Fruit fly (Drosophila melanogaster): Measurements from ENCODE around the gene Pomp.

The Pomp gene

dm6 chr2L:20752160-20752559 lies 35.3 kb upstream of the Pomp start, which contains the start of the genes Amacr and Ns4 (continued):
- TF ChIP-seq CG30431 (GFP tag; optimal IDR thresholded peaks at IDR 0.05) (peak; percentile 13), Myb (GFP tag; optimal IDR thresholded peaks at IDR 0.05) (peak; percentile 71), Meics (GFP tag; optimal IDR thresholded peaks at IDR 0.05) (peak; percentile 28), Dbx (GFP tag; IDR thresholded peaks at IDR 0.05) (0 out of 3 replicates have a peak, but pooled peaks have one; percentile 38), NC2β (GFP tag; optimal IDR thresholded peaks at IDR 0.05) (peak; percentile 25), Bgb (GFP tag; IDR thresholded peaks at IDR 0.05; ENCODE audit: partially characterized antibody) (0 out of 2 replicates have a peak, but pooled peaks have one; percentile 17), Doc2 (GFP tag; IDR thresholded peaks at IDR 0.05) (no peak), CoRest (tag; optimal IDR thresholded peaks at IDR 0.05) (peak; percentile 75), pum (GFP tag; optimal IDR thresholded peaks at IDR 0.05) (peak; percentile 53), CG18011 (GFP tag; optimal IDR thresholded peaks at IDR 0.05) (peak; percentile 40), da (GFP tag; optimal IDR thresholded peaks at IDR 0.05) (peak; percentile 8), tgo (GFP tag; IDR thresholded peaks at IDR 0.05) (peak; percentile 50), CG31365 (tag; optimal IDR thresholded peaks at IDR 0.05) (no peak), E2f2 (GFP tag; IDR thresholded peaks at IDR 0.05) (peak; percentile 38; the same call in 1 of the 2 replicates), CG6683 (GFP tag; optimal IDR thresholded peaks at IDR 0.05) (no peak), bsh (GFP tag; optimal IDR thresholded peaks at IDR 0.05) (peak; percentile 54 to 56), YL-1 (GFP tag; optimal IDR thresholded peaks at IDR 0.05) (peak; percentile 58), twi (tag; optimal IDR thresholded peaks at IDR 0.05) (peak; percentile 48), CG12391 (tag; optimal IDR thresholded peaks at IDR 0.05) (peak; percentile 54), B-H2 (GFP tag; optimal IDR thresholded peaks at IDR 0.05) (peak; percentile 21), Antp (GFP tag; optimal IDR thresholded peaks at IDR 0.05) (peak; percentile 45), eyg (GFP tag; optimal IDR thresholded peaks at IDR 0.05) (no peak), CG4404 (GFP tag; IDR thresholded peaks at IDR 0.05) (no peak), Ptx1 (GFP tag; IDR thresholded peaks at IDR 0.05) (peak; percentile 69), eve (GFP tag; optimal IDR thresholded peaks at IDR 0.05) (no peak), Dip3 (GFP tag; optimal IDR thresholded peaks at IDR 0.05) (peak; percentile 60), abd-A (tag; optimal IDR thresholded peaks at IDR 0.05) (no peak), CG2199 (GFP tag; IDR thresholded peaks at IDR 0.05) (no peak), gcm (GFP tag; optimal IDR thresholded peaks at IDR 0.05) (no peak), CG3995 (GFP tag; optimal IDR thresholded peaks at IDR 0.05) (peak; percentile 91), CG14710 (tag; optimal IDR thresholded peaks at IDR 0.05) (peak; percentile 45), CG3163 (GFP tag; optimal IDR thresholded peaks at IDR 0.05) (no peak), trem (tag; optimal IDR thresholded peaks at IDR 0.05) (peak; percentile 99), tup (GFP tag; optimal IDR thresholded peaks at IDR 0.05) (peak; percentile 2), wdn (GFP tag; IDR thresholded peaks at IDR 0.05) (0 out of 2 replicates have a peak, but pooled peaks have one; percentile 23), maf-S (GFP tag; optimal IDR thresholded peaks at IDR 0.05) (peak; percentile 36), dm (GFP tag; optimal IDR thresholded peaks at IDR 0.05) (peak; percentile 35), CG30403 (GFP tag; optimal IDR thresholded peaks at IDR 0.05) (peak; percentile 71), CG2678 (tag; optimal IDR thresholded peaks at IDR 0.05) (no peak), al (GFP tag; IDR thresholded peaks at IDR 0.05) (peak; percentile 62), tio (GFP tag; optimal IDR thresholded peaks at IDR 0.05) (peak; percentile 16), nom (GFP tag; optimal IDR thresholded peaks at IDR 0.05) (peak; percentile 76), CrebB (tag; optimal IDR thresholded peaks at IDR 0.05) (peak; percentile 28), Atf6 (GFP tag; IDR thresholded peaks at IDR 0.05) (peak; percentile 11; the same call in 1 of the 2 replicates), Chrac-16 (GFP tag; optimal IDR thresholded peaks at IDR 0.05) (peak; percentile 44), Nf-YB (GFP tag; optimal IDR thresholded peaks at IDR 0.05) (peak; percentile 9), slbo (GFP tag; IDR thresholded peaks at IDR 0.05) (peak; percentile 78), CG14050 (GFP tag; IDR thresholded peaks at IDR 0.05) (0 out of 3 replicates have a peak, but pooled peaks have one; percentile 24), aop (GFP tag; IDR thresholded peaks at IDR 0.05) (no peak), Mad (GFP tag; optimal IDR thresholded peaks at IDR 0.05) (peak; percentile 36), ranshi (GFP tag; IDR thresholded peaks at IDR 0.05) (peak; percentile 39; the same call in 1 of the 2 replicates)
